Fruit fly (Drosophila melanogaster): ENCODE results near the gene RpL32.

The RpL32 gene

dm6 chr3R:30061980-30062379, 16.0 kb upstream of the RpL32 start:
- no peak for TF ChIP-seq CG6276 (GFP tag; optimal IDR thresholded peaks at IDR 0.05)
- peak; percentile 75 for TF ChIP-seq fkh (GFP tag; optimal IDR thresholded peaks at IDR 0.05)

DNA sequence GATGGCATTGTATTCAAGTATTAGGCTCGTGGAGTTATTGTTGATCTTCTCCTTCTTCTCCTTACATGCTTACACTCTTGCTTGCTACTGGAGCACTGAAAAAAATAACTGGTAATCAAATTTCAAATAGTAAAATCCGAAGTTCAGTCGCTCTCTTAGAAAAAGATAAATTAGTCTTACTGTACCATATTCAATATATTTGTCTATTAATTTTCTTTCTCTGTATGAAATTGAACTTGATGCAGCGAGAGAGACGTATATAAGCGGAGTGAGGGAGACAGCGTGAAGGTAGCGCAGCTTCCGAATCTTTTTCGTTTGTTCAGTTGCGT, 15.2 kb upstream of the RpL32 start:
- TF ChIP-seq CG11762 (GFP tag; optimal IDR thresholded peaks at IDR 0.05; ENCODE audit: insufficient read depth) (peak; percentile 89), CG8119 (GFP tag; IDR thresholded peaks at IDR 0.05) (peak; percentile 93), svp (GFP tag) (peak; percentile 99), fkh (GFP tag; optimal IDR thresholded peaks at IDR 0.05) (peak; percentile 47), salr (GFP tag; optimal IDR thresholded peaks at IDR 0.05) (peak; percentile 77 to 78), CG6163 (GFP tag; IDR thresholded peaks at IDR 0.05) (peak; percentile 98), CG16779 (tag; optimal IDR thresholded peaks at IDR 0.05) (peak; percentile 88), CG10669 (GFP tag; optimal IDR thresholded peaks at IDR 0.05) (peak; percentile 95), CG8632 (GFP tag; optimal IDR thresholded peaks at IDR 0.05) (peak; percentile 91), pdm3 (GFP tag; optimal IDR thresholded peaks at IDR 0.05) (peak; percentile 90), CG6792 (GFP tag; optimal IDR thresholded peaks at IDR 0.05) (peak; percentile 96), CG3919 (GFP tag; optimal IDR thresholded peaks at IDR 0.05) (peak; percentile 98), fd59A (GFP tag; optimal IDR thresholded peaks at IDR 0.05) (peak; percentile 75), CG34406 (GFP tag; optimal IDR thresholded peaks at IDR 0.05) (peak; percentile 93), Sox102F (GFP tag; optimal IDR thresholded peaks at IDR 0.05) (peak; percentile 94), CG10631 (GFP tag; optimal IDR thresholded peaks at IDR 0.05) (peak; percentile 92), Hr39 (GFP tag; optimal IDR thresholded peaks at IDR 0.05) (peak; percentile 93), CG11902 (GFP tag; optimal IDR thresholded peaks at IDR 0.05) (peak; percentile 95), Sox14 (GFP tag; optimal IDR thresholded peaks at IDR 0.05) (peak; percentile 91), CG9139 (GFP tag; optimal IDR thresholded peaks at IDR 0.05) (peak; percentile 83), esn (GFP tag; optimal IDR thresholded peaks at IDR 0.05) (peak; percentile 96), CG4318 (GFP tag; optimal IDR thresholded peaks at IDR 0.05) (peak; percentile 56), CG1621 (tag; optimal IDR thresholded peaks at IDR 0.05) (peak; percentile 88), Eip93F (GFP tag; optimal IDR thresholded peaks at IDR 0.05) (peak; percentile 66), Sox15 (GFP tag; optimal IDR thresholded peaks at IDR 0.05) (peak; percentile 81), dsx (GFP tag; optimal IDR thresholded peaks at IDR 0.05; ENCODE audit: poor library complexity, severe bottlenecking) (peak; percentile 94), CG15336 (GFP tag; IDR thresholded peaks at IDR 0.05) (peak; percentile 94), CG11294 (GFP tag; IDR thresholded peaks at IDR 0.05) (peak; percentile 84), eg (GFP tag; IDR thresholded peaks at IDR 0.05) (peak; percentile 95), Smox (GFP tag; optimal IDR thresholded peaks at IDR 0.05) (peak; percentile 92), Gug (GFP tag; IDR thresholded peaks at IDR 0.05) (peak; percentile 90), Met (GFP tag; optimal IDR thresholded peaks at IDR 0.05) (peak; percentile 96), Hr4 (GFP tag; optimal IDR thresholded peaks at IDR 0.05) (peak; percentile 83), Ets96B (tag; optimal IDR thresholded peaks at IDR 0.05) (peak; percentile 94), CG3032 (tag; optimal IDR thresholded peaks at IDR 0.05) (peak; percentile 92), CG6854 (GFP tag; optimal IDR thresholded peaks at IDR 0.05) (peak; percentile 85), spab (GFP tag; optimal IDR thresholded peaks at IDR 0.05) (peak; percentile 89), CG8319 (GFP tag; optimal IDR thresholded peaks at IDR 0.05) (peak; percentile 97), Eip75B (GFP tag; optimal IDR thresholded peaks at IDR 0.05) (peak; percentile 98), Eip78C (GFP tag) (peak; percentile 99), Ets21C (GFP tag; optimal IDR thresholded peaks at IDR 0.05) (peak; percentile 90), OdsH (GFP tag; optimal IDR thresholded peaks at IDR 0.05) (peak; percentile 92), dac (GFP tag; optimal IDR thresholded peaks at IDR 0.05) (peak; percentile 72), CG7368 (GFP tag; optimal IDR thresholded peaks at IDR 0.05) (peak; percentile 95), topi (GFP tag; optimal IDR thresholded peaks at IDR 0.05) (peak; percentile 97), ss (GFP tag; optimal IDR thresholded peaks at IDR 0.05) (peak; percentile 87 to 92), CG32006 (GFP tag; optimal IDR thresholded peaks at IDR 0.05) (peak; percentile 85), achi (GFP tag; optimal IDR thresholded peaks at IDR 0.05) (peak; percentile 94), vri (GFP tag; optimal IDR thresholded peaks at IDR 0.05) (peak; percentile 91)
